Fruit fly (Drosophila melanogaster): ENCODE measurements around the gene CG34175.
A peak's percentile ranks its signal among the peaks of the same experiment; 100 is the strongest.

CG34175 gene

dm6 chr2L:3366043-3366679 is 31.7 kb upstream of the CG34175 start:
- no peak for TF ChIP-seq CG15710 (tag; optimal IDR thresholded peaks at IDR 0.05)

dm6 chr2L:3368425-3368824 is 29.4 kb upstream of the CG34175 start:
- TF ChIP-seq Ets98B (GFP tag; IDR thresholded peaks at IDR 0.05) (no peak), CG10348 (GFP tag; IDR thresholded peaks at IDR 0.05) (no peak), CG34367 (tag; optimal IDR thresholded peaks at IDR 0.05) (no peak), D1 (tag; optimal IDR thresholded peaks at IDR 0.05) (no peak), fd96Ca (GFP tag; IDR thresholded peaks at IDR 0.05) (no peak), Pif1B (GFP tag; optimal IDR thresholded peaks at IDR 0.05) (no peak), CG17806 (tag; optimal IDR thresholded peaks at IDR 0.05) (no peak), CG32121 (GFP tag; IDR thresholded peaks at IDR 0.05) (no peak), CG13204 (GFP tag; optimal IDR thresholded peaks at IDR 0.05) (no peak), CG8159 (tag; optimal IDR thresholded peaks at IDR 0.05) (no peak)

- no peak for TF ChIP-seq Pif1B (GFP tag; optimal IDR thresholded peaks at IDR 0.05)
- no peak for TF ChIP-seq fd96Ca (GFP tag; IDR thresholded peaks at IDR 0.05)
- no peak for TF ChIP-seq rn (GFP tag; IDR thresholded peaks at IDR 0.05)
- no peak for TF ChIP-seq Pif1A (GFP tag; optimal IDR thresholded peaks at IDR 0.05)
- TF ChIP-seq CG9948 (tag; optimal IDR thresholded peaks at IDR 0.05) = no peak
- TF ChIP-seq CG8301 (tag; optimal IDR thresholded peaks at IDR 0.05) = no peak
- no peak for TF ChIP-seq D1 (tag; optimal IDR thresholded peaks at IDR 0.05)
- no peak for TF ChIP-seq CG13204 (GFP tag; optimal IDR thresholded peaks at IDR 0.05)
- TF ChIP-seq CG12605 (GFP tag; IDR thresholded peaks at IDR 0.05) = no peak
- no peak for TF ChIP-seq gl (tag; optimal IDR thresholded peaks at IDR 0.05)
- no peak for TF ChIP-seq CG17806 (tag; optimal IDR thresholded peaks at IDR 0.05)
- no peak for TF ChIP-seq CG32121 (GFP tag; IDR thresholded peaks at IDR 0.05)
- TF ChIP-seq CG14655 (GFP tag; optimal IDR thresholded peaks at IDR 0.05) = no peak
- TF ChIP-seq CG15710 (tag; optimal IDR thresholded peaks at IDR 0.05) = no peak
Observed at dm6 chr2L:3369083-3369653, 28.7 kb upstream of the CG34175 start.

dm6 chr2L:3369822-3370221 is 28.0 kb upstream of the CG34175 start:
- peak; percentile 42 for TF ChIP-seq EcR (GFP tag; optimal IDR thresholded peaks at IDR 0.05)
- TF ChIP-seq Pif1B (GFP tag; optimal IDR thresholded peaks at IDR 0.05) = no peak

- no peak for TF ChIP-seq CG34367 (tag; optimal IDR thresholded peaks at IDR 0.05)
- no peak for TF ChIP-seq Pif1B (GFP tag; optimal IDR thresholded peaks at IDR 0.05)
- TF ChIP-seq rn (GFP tag; IDR thresholded peaks at IDR 0.05) = no peak
Observed at dm6 chr2L:3370920-3371319, 26.9 kb upstream of the CG34175 start.

dm6 chr2L:3371340-3371739 is 26.5 kb upstream of the CG34175 start:
- TF ChIP-seq Pif1B (GFP tag; optimal IDR thresholded peaks at IDR 0.05) = no peak
- TF ChIP-seq Snoo (tag; optimal IDR thresholded peaks at IDR 0.05) = no peak
- 0 out of 2 replicates have a peak, but pooled peaks have one; percentile 58 for TF ChIP-seq CG12605 (GFP tag; IDR thresholded peaks at IDR 0.05)
- TF ChIP-seq CG15710 (tag; optimal IDR thresholded peaks at IDR 0.05) = no peak
- no peak for TF ChIP-seq CG8301 (tag; optimal IDR thresholded peaks at IDR 0.05)
- TF ChIP-seq gl (tag; optimal IDR thresholded peaks at IDR 0.05) = no peak
- no peak for TF ChIP-seq CG13204 (GFP tag; optimal IDR thresholded peaks at IDR 0.05)
- peak; percentile 4 for TF ChIP-seq CG17806 (tag; optimal IDR thresholded peaks at IDR 0.05)
- TF ChIP-seq CG10348 (GFP tag; IDR thresholded peaks at IDR 0.05) = no peak
- peak; percentile 77; the same call in 2 of the 3 replicates for TF ChIP-seq fd96Ca (GFP tag; IDR thresholded peaks at IDR 0.05)
- TF ChIP-seq CG34367 (tag; optimal IDR thresholded peaks at IDR 0.05) = no peak
- TF ChIP-seq CG32121 (GFP tag; IDR thresholded peaks at IDR 0.05) = peak; percentile 74
- no peak for TF ChIP-seq D1 (tag; optimal IDR thresholded peaks at IDR 0.05)
- no peak for TF ChIP-seq rn (GFP tag; IDR thresholded peaks at IDR 0.05)
- no peak for TF ChIP-seq CG14655 (GFP tag; optimal IDR thresholded peaks at IDR 0.05)
- TF ChIP-seq CG8159 (tag; optimal IDR thresholded peaks at IDR 0.05) = peak; percentile 45
- TF ChIP-seq EcR (GFP tag; optimal IDR thresholded peaks at IDR 0.05) = peak; percentile 21
- TF ChIP-seq Ets98B (GFP tag; IDR thresholded peaks at IDR 0.05) = peak; percentile 71
- no peak for TF ChIP-seq CG9948 (tag; optimal IDR thresholded peaks at IDR 0.05)
- peak; percentile 43 for TF ChIP-seq Pif1A (GFP tag; optimal IDR thresholded peaks at IDR 0.05)
- peak; percentile 62; the same call in 2 of the 3 replicates for TF ChIP-seq CG4496 (GFP tag; IDR thresholded peaks at IDR 0.05)

- no peak for TF ChIP-seq CG9948 (tag; optimal IDR thresholded peaks at IDR 0.05)
- no peak for TF ChIP-seq CG15710 (tag; optimal IDR thresholded peaks at IDR 0.05)
- TF ChIP-seq Snoo (tag; optimal IDR thresholded peaks at IDR 0.05) = no peak
- no peak for TF ChIP-seq CG10348 (GFP tag; IDR thresholded peaks at IDR 0.05)
- TF ChIP-seq CG34367 (tag; optimal IDR thresholded peaks at IDR 0.05) = no peak
- no peak for TF ChIP-seq CG12605 (GFP tag; IDR thresholded peaks at IDR 0.05)
- no peak for TF ChIP-seq CG13204 (GFP tag; optimal IDR thresholded peaks at IDR 0.05)
- TF ChIP-seq CG17806 (tag; optimal IDR thresholded peaks at IDR 0.05) = no peak
- TF ChIP-seq CG8301 (tag; optimal IDR thresholded peaks at IDR 0.05) = no peak
- no peak for TF ChIP-seq Ets98B (GFP tag; IDR thresholded peaks at IDR 0.05)
- no peak for TF ChIP-seq fd96Ca (GFP tag; IDR thresholded peaks at IDR 0.05)
- no peak for TF ChIP-seq EcR (GFP tag; optimal IDR thresholded peaks at IDR 0.05)
- no peak for TF ChIP-seq gl (tag; optimal IDR thresholded peaks at IDR 0.05)
- TF ChIP-seq CG32121 (GFP tag; IDR thresholded peaks at IDR 0.05) = no peak
- TF ChIP-seq CG14655 (GFP tag; optimal IDR thresholded peaks at IDR 0.05) = no peak
- TF ChIP-seq CG4496 (GFP tag; IDR thresholded peaks at IDR 0.05) = no peak
- no peak for TF ChIP-seq rn (GFP tag; IDR thresholded peaks at IDR 0.05)
- no peak for TF ChIP-seq D1 (tag; optimal IDR thresholded peaks at IDR 0.05)
- no peak for TF ChIP-seq Pif1A (GFP tag; optimal IDR thresholded peaks at IDR 0.05)
Observed at dm6 chr2L:3371776-3372383, 25.9 kb upstream of the CG34175 start.
